Fruit fly (Drosophila melanogaster) whole organism, embryonic: ENCODE data around the gene CG6236.

Source experiments
- CG10274 ChIP-seq: fragments of 200-800 bp; sonication (Bioruptor generic); optimal IDR thresholded peaks from 3 replicates; lab custom pipeline; 2017; ENCODE audit warnings: missing biosample characterization, mild to moderate bottlenecking, missing genetic modification characterization
- CG10543 ChIP-seq: fragments of 200-800 bp; sonication (Bioruptor generic); optimal IDR thresholded peaks from 3 replicates; lab custom pipeline; 2017; ENCODE audit warnings: missing biosample characterization, mild to moderate bottlenecking, missing genetic modification characterization, moderate library complexity
- CG10654 ChIP-seq: fragments of 200-800 bp; sonication (Bioruptor generic); optimal IDR thresholded peaks from 2 replicates; lab custom pipeline; 2016; ENCODE audit warnings: missing biosample characterization, missing genetic modification characterization
- CG12071 ChIP-seq: fragments of 200-800 bp; sonication (Bioruptor generic); optimal IDR thresholded peaks from 3 replicates; lab custom pipeline; 2018; ENCODE audit warnings: missing biosample characterization, mild to moderate bottlenecking, missing genetic modification characterization
- CG13624 ChIP-seq: fragments of 200-800 bp; sonication (Bioruptor generic); optimal IDR thresholded peaks from 2 replicates; lab custom pipeline; 2016; ENCODE audit warnings: missing biosample characterization, missing genetic modification characterization
- CG13894 ChIP-seq: fragments of 200-800 bp; sonication (Bioruptor generic); optimal IDR thresholded peaks from 3 replicates; lab custom pipeline; 2018; ENCODE audit warnings: missing biosample characterization, mild to moderate bottlenecking, missing genetic modification characterization, moderate library complexity
- CG14667 ChIP-seq: fragments of 200-800 bp; sonication (Bioruptor generic); IDR thresholded peaks from 2 replicates; pipeline ENCODE4 v1.3.6; 2022; ENCODE audit warnings: missing biosample characterization, missing genetic modification characterization
- CG15269 ChIP-seq: fragments of 200-800 bp; sonication (Bioruptor generic); optimal IDR thresholded peaks from 2 replicates; lab custom pipeline; 2018; ENCODE audit warnings: missing biosample characterization, mild to moderate bottlenecking, missing genetic modification characterization, moderate library complexity
- CG15514 ChIP-seq: fragments of 200-800 bp; sonication (Bioruptor generic); optimal IDR thresholded peaks from 3 replicates; lab custom pipeline; 2017; ENCODE audit warnings: missing biosample characterization, missing genetic modification characterization, mild to moderate bottlenecking, moderate library complexity, missing genetic modification reagents
- CG1647 ChIP-seq: fragments of 200-800 bp; sonication (Bioruptor generic); optimal IDR thresholded peaks from 3 replicates; lab custom pipeline; 2016; ENCODE audit warnings: missing biosample characterization, missing genetic modification characterization
- CG16813 ChIP-seq: fragments of 200-800 bp; sonication (Bioruptor generic); IDR thresholded peaks from 3 replicates; pipeline ENCODE4 v1.3.6; 2022; ENCODE audit warnings: missing biosample characterization, missing genetic modification characterization; ENCODE audit not compliant: partially characterized antibody
- CG17186 ChIP-seq: fragments of 200-800 bp; sonication (Bioruptor generic); optimal IDR thresholded peaks from 3 replicates; lab custom pipeline; 2017; ENCODE audit warnings: missing biosample characterization, missing genetic modification reagents, missing genetic modification characterization
- CG18764 ChIP-seq: fragments of 200-800 bp; sonication (Bioruptor generic); optimal IDR thresholded peaks from 3 replicates; lab custom pipeline; 2016; ENCODE audit warnings: missing biosample characterization, missing genetic modification characterization
- CG32772 ChIP-seq: fragments of 200-800 bp; sonication (Bioruptor generic); IDR thresholded peaks from 2 replicates; pipeline ENCODE4 v1.3.6; 2022; ENCODE audit warnings: missing biosample characterization, missing genetic modification characterization
- CG33213 ChIP-seq: fragments of 200-800 bp; sonication (Bioruptor generic); optimal IDR thresholded peaks from 3 replicates; lab custom pipeline; 2016; ENCODE audit warnings: missing biosample characterization, missing genetic modification characterization
- CG3847 ChIP-seq: fragments of 200-800 bp; sonication (Bioruptor generic); IDR thresholded peaks from 2 replicates; pipeline ENCODE4 v1.3.6; 2022; ENCODE audit warnings: missing biosample characterization, missing genetic modification characterization
- CG6254 ChIP-seq: fragments of 200-800 bp; sonication (Bioruptor generic); optimal IDR thresholded peaks from 3 replicates; lab custom pipeline; 2017; ENCODE audit warnings: mild to moderate bottlenecking, missing biosample characterization, missing genetic modification reagents, missing genetic modification characterization
- CG6689 ChIP-seq: fragments of 200-800 bp; sonication (Bioruptor generic); IDR thresholded peaks from 2 replicates; pipeline ENCODE4 v1.3.6; 2022; ENCODE audit warnings: missing biosample characterization, missing genetic modification characterization
- CG7357 ChIP-seq: fragments of 200-800 bp; sonication (Bioruptor generic); IDR thresholded peaks from 3 replicates; pipeline ENCODE4 v1.3.6; 2022; ENCODE audit warnings: missing biosample characterization, missing genetic modification characterization
- CG8089 ChIP-seq: fragments of 200-800 bp; sonication (Bioruptor generic); optimal IDR thresholded peaks from 3 replicates; lab custom pipeline; 2016; ENCODE audit warnings: missing biosample characterization, missing genetic modification characterization
- CG9797 ChIP-seq: fragments of 200-800 bp; sonication (Bioruptor generic); optimal IDR thresholded peaks from 3 replicates; lab custom pipeline; 2018; ENCODE audit warnings: missing biosample characterization, mild to moderate bottlenecking, missing genetic modification characterization
- D ChIP-seq, 2 experiments: fragments of 200-800 bp in 1 of 2; fragments of >200 bp in 1 of 2; sonication (Bioruptor generic) in 1 of 2; optimal IDR thresholded peaks; 2 replicates in 1 of 2; 3 replicates in 1 of 2; lab custom pipeline; 2017; ENCODE audit warnings: mild to moderate bottlenecking in 1 of 2, missing biosample characterization in 1 of 2, missing genetic modification characterization in 1 of 2, missing genetic modification reagents in 1 of 2
- Dfd ChIP-seq, 2 experiments: fragments of >200 bp; optimal IDR thresholded peaks; 2 replicates each; lab custom pipeline; 2017; ENCODE audit warnings: missing biosample characterization in 2 of 2, missing genetic modification characterization in 2 of 2
- Eip74EF ChIP-seq, 2 experiments: fragments of 200-800 bp in 1 of 2; fragments of >200 bp in 1 of 2; sonication (Bioruptor generic) in 1 of 2; optimal IDR thresholded peaks; 2 replicates each; lab custom pipeline; 2017 to 2019; ENCODE audit warnings: missing biosample characterization in 2 of 2, missing genetic modification characterization in 2 of 2, mild to moderate bottlenecking in 1 of 2, moderate library complexity in 1 of 2
- Elba2 ChIP-seq: fragments of 200-800 bp; sonication (Bioruptor generic); optimal IDR thresholded peaks from 3 replicates; lab custom pipeline; 2016; ENCODE audit warnings: missing biosample characterization, missing genetic modification characterization
- Fer1 ChIP-seq: fragments of 200-800 bp; sonication (Bioruptor generic); optimal IDR thresholded peaks from 2 replicates; lab custom pipeline; 2017; ENCODE audit warnings: missing biosample characterization, mild to moderate bottlenecking, missing genetic modification characterization
- H15 ChIP-seq: fragments of 200-800 bp; sonication (Bioruptor generic); IDR thresholded peaks from 3 replicates; pipeline ENCODE4 v1.3.6; 2022; ENCODE audit warnings: missing biosample characterization, missing genetic modification characterization
- HLH54F ChIP-seq: fragments of 200-800 bp; sonication (Bioruptor generic); optimal IDR thresholded peaks from 3 replicates; lab custom pipeline; 2016; ENCODE audit warnings: missing biosample characterization, missing genetic modification characterization
- HLHmδ ChIP-seq: fragments of 200-800 bp; sonication (Bioruptor generic); optimal IDR thresholded peaks from 2 replicates; lab custom pipeline; 2018; ENCODE audit warnings: missing biosample characterization, mild to moderate bottlenecking, missing genetic modification characterization, moderate library complexity
- Hr3 ChIP-seq: fragments of 200-800 bp; sonication (Bioruptor generic); optimal IDR thresholded peaks from 3 replicates; lab custom pipeline; 2016; ENCODE audit warnings: missing biosample characterization, missing genetic modification characterization
- Lim3 ChIP-seq: fragments of 200-800 bp; sonication (Bioruptor generic); IDR thresholded peaks from 2 replicates; pipeline ENCODE4 v1.3.6; 2022; ENCODE audit warnings: missing biosample characterization, missing genetic modification characterization
- MBD-R2 ChIP-seq: fragments of 200-800 bp; sonication (Bioruptor generic); IDR thresholded peaks from 2 replicates; pipeline ENCODE4 v1.3.6; 2022; ENCODE audit warnings: missing biosample characterization, missing genetic modification characterization
- MESR4 ChIP-seq: fragments of 200-800 bp; sonication (Bioruptor generic); optimal IDR thresholded peaks from 2 replicates; lab custom pipeline; 2018; ENCODE audit warnings: missing biosample characterization, mild to moderate bottlenecking, missing genetic modification characterization, moderate library complexity
- Mes4 ChIP-seq: fragments of 200-800 bp; sonication (Bioruptor generic); optimal IDR thresholded peaks from 2 replicates; lab custom pipeline; 2016; ENCODE audit warnings: missing biosample characterization, missing genetic modification characterization
- NC2α ChIP-seq: fragments of 200-800 bp; sonication (Bioruptor generic); optimal IDR thresholded peaks from 2 replicates; lab custom pipeline; 2016; ENCODE audit warnings: missing biosample characterization, missing genetic modification characterization
- Six4 ChIP-seq: fragments of 200-800 bp; sonication (Bioruptor generic); optimal IDR thresholded peaks from 2 replicates; lab custom pipeline; 2016; ENCODE audit warnings: missing biosample characterization, missing genetic modification characterization
- ap ChIP-seq: fragments of 200-800 bp; sonication (Bioruptor generic); IDR thresholded peaks from 2 replicates; pipeline ENCODE4 v1.3.6; 2022; ENCODE audit warnings: missing biosample characterization, missing genetic modification characterization
- bbx ChIP-seq: fragments of 200-800 bp; sonication (Bioruptor generic); IDR thresholded peaks from 2 replicates; pipeline ENCODE4 v1.3.6; 2022; ENCODE audit warnings: missing biosample characterization, missing genetic modification characterization; ENCODE audit not compliant: partially characterized antibody
- cg ChIP-seq: fragments of 200-800 bp; sonication (Bioruptor generic); optimal IDR thresholded peaks from 3 replicates; lab custom pipeline; 2019; ENCODE audit warnings: missing biosample characterization, mild to moderate bottlenecking, missing genetic modification characterization, moderate library complexity
- dan ChIP-seq: fragments of 200-800 bp; sonication (Bioruptor generic); IDR thresholded peaks from 2 replicates; pipeline ENCODE4 v1.3.6; 2022; ENCODE audit warnings: missing biosample characterization, missing genetic modification characterization
- gcm ChIP-seq: fragments of 200-800 bp; sonication (Bioruptor generic); optimal IDR thresholded peaks from 2 replicates; lab custom pipeline; 2019; ENCODE audit warnings: missing biosample characterization, mild to moderate bottlenecking, missing genetic modification characterization, moderate library complexity
- gfzf ChIP-seq: fragments of 200-800 bp; sonication (Bioruptor generic); optimal IDR thresholded peaks from 2 replicates; lab custom pipeline; 2016; ENCODE audit warnings: missing biosample characterization, mild to moderate bottlenecking, missing genetic modification characterization, moderate library complexity
- hth ChIP-seq: fragments of >200 bp; optimal IDR thresholded peaks from 2 replicates; lab custom pipeline; 2017; ENCODE audit warnings: inconsistent platforms
- lilli ChIP-seq: fragments of 200-800 bp; sonication (Bioruptor generic); optimal IDR thresholded peaks from 3 replicates; lab custom pipeline; 2016; ENCODE audit warnings: missing biosample characterization, missing genetic modification characterization
- nau ChIP-seq: fragments of 200-800 bp; sonication (Bioruptor generic); optimal IDR thresholded peaks from 3 replicates; lab custom pipeline; 2017; ENCODE audit warnings: missing biosample characterization, mild to moderate bottlenecking, missing genetic modification characterization, missing genetic modification reagents
- org-1 ChIP-seq: fragments of 200-800 bp; sonication (Bioruptor generic); optimal IDR thresholded peaks from 2 replicates; lab custom pipeline; 2017; ENCODE audit warnings: missing biosample characterization, missing genetic modification characterization
- prd ChIP-seq, 3 experiments: fragments of >200 bp in 2 of 3; fragments of 200-800 bp in 1 of 3; sonication (Bioruptor generic) in 1 of 3; optimal IDR thresholded peaks in 2 of 3; IDR thresholded peaks in 1 of 3; 2 replicates in 2 of 3; 3 replicates in 1 of 3; pipeline versions ENCODE4 v1.3.6 to Lab custom; 2017 to 2022; ENCODE audit warnings: missing biosample characterization in 1 of 3, missing genetic modification characterization in 1 of 3
- ro ChIP-seq: fragments of 200-800 bp; sonication (Bioruptor generic); IDR thresholded peaks from 2 replicates; pipeline ENCODE4 v1.3.6; 2022; ENCODE audit warnings: missing biosample characterization, missing genetic modification characterization
- sens ChIP-seq: fragments of 200-800 bp; sonication (Bioruptor generic); peaks from one replicate; lab custom pipeline; 2016; ENCODE audit warnings: missing biosample characterization, missing genetic modification characterization
- tap ChIP-seq: fragments of 200-800 bp; optimal IDR thresholded peaks from 3 replicates; lab custom pipeline; 2019; ENCODE audit warnings: missing biosample characterization, mild to moderate bottlenecking, missing genetic modification characterization, moderate library complexity
- wek ChIP-seq: fragments of 200-800 bp; sonication (Bioruptor generic); optimal IDR thresholded peaks from 3 replicates; lab custom pipeline; 2018; ENCODE audit warnings: missing biosample characterization, mild to moderate bottlenecking, missing genetic modification characterization, moderate library complexity

Gene CG6236

dm6 chr3R:15290642-15291118, 37.4 kb downstream of the CG6236 start, which contains the start of gene CG45218 (continued):
- TF ChIP-seq CG9797, result no peak
- TF ChIP-seq nau (GFP tag; lab: Kevin White, UChicago), result no peak
- no peak for TF ChIP-seq NC2α (GFP tag; lab: Kevin White, UChicago)
- TF ChIP-seq prd (optimal IDR thresholded peaks at IDR 0.05; lab: Kevin White, UChicago), result no peak
- no peak for TF ChIP-seq prd (GFP tag; IDR thresholded peaks at IDR 0.05; lab: Robert Waterston, UW)
- no peak for TF ChIP-seq CG6689
- peak; percentile 68 for TF ChIP-seq sens (GFP tag; lab: Kevin White, UChicago)
- no peak for TF ChIP-seq CG17186 (GFP tag; lab: Kevin White, UChicago)
- TF ChIP-seq CG15269 (tag; lab: Kevin White, UChicago), result no peak
- no peak for TF ChIP-seq CG15514 (GFP tag; lab: Kevin White, UChicago)
- no peak for TF ChIP-seq Lim3 (GFP tag; lab: Robert Waterston, UW)
- TF ChIP-seq lilli (GFP tag; lab: Kevin White, UChicago), result peak; percentile 0
- TF ChIP-seq CG18764 (GFP tag; lab: Kevin White, UChicago), result no peak
- TF ChIP-seq CG10654 (GFP tag; lab: Kevin White, UChicago), result no peak
- TF ChIP-seq CG32772 (GFP tag; lab: Robert Waterston, UW), result no peak
- peak; percentile 39 for TF ChIP-seq CG10543 (GFP tag; lab: Kevin White, UChicago)
- TF ChIP-seq ap (GFP tag; lab: Robert Waterston, UW), result no peak
- TF ChIP-seq hth, result no peak
- no peak for TF ChIP-seq dan (GFP tag; lab: Robert Waterston, UW)
- TF ChIP-seq Eip74EF (GFP tag; optimal IDR thresholded peaks at IDR 0.05; lab: Kevin White, UChicago), result no peak
- no peak for TF ChIP-seq gfzf (GFP tag; lab: Kevin White, UChicago)
- no peak for TF ChIP-seq Dfd (GFP tag; optimal IDR thresholded peaks at IDR 0.05; lab: Kevin White, UChicago)
- no peak for TF ChIP-seq tap (tag; lab: Kevin White, UChicago)
- no peak for TF ChIP-seq MBD-R2 (GFP tag; lab: Robert Waterston, UW)
- no peak for TF ChIP-seq ro (GFP tag; lab: Robert Waterston, UW)
- no peak for TF ChIP-seq CG8089 (GFP tag; lab: Kevin White, UChicago)
- no peak for TF ChIP-seq CG3847 (GFP tag; lab: Robert Waterston, UW)
- TF ChIP-seq Six4, result no peak
- TF ChIP-seq MESR4 (GFP tag; lab: Kevin White, UChicago), result peak; percentile 25
- TF ChIP-seq D (optimal IDR thresholded peaks at IDR 0.05; lab: Kevin White, UChicago), result no peak
- TF ChIP-seq D (GFP tag; optimal IDR thresholded peaks at IDR 0.05; lab: Kevin White, UChicago), result no peak
- no peak for TF ChIP-seq CG7357 (GFP tag; lab: Robert Waterston, UW)
- no peak for TF ChIP-seq org-1 (GFP tag; lab: Kevin White, UChicago)
- no peak for TF ChIP-seq CG12071
- no peak for TF ChIP-seq CG13624 (GFP tag; lab: Kevin White, UChicago)
- no peak for TF ChIP-seq H15 (GFP tag; lab: Robert Waterston, UW)
- TF ChIP-seq Fer1 (GFP tag; lab: Kevin White, UChicago), result no peak
- peak; percentile 14 for TF ChIP-seq CG6254
- TF ChIP-seq gcm (GFP tag; lab: Kevin White, UChicago), result no peak
- no peak for TF ChIP-seq Elba2 (GFP tag; lab: Kevin White, UChicago)
- no peak for TF ChIP-seq CG33213
- TF ChIP-seq CG1647 (GFP tag; lab: Kevin White, UChicago), result no peak
- no peak for TF ChIP-seq CG10274 (GFP tag; lab: Kevin White, UChicago)
- TF ChIP-seq CG14667 (GFP tag; lab: Robert Waterston, UW), result no peak
- TF ChIP-seq wek, result no peak
- TF ChIP-seq Mes4, result no peak
- no peak for TF ChIP-seq Hr3 (GFP tag; lab: Kevin White, UChicago)
- peak; percentile 32 for TF ChIP-seq CG13894
- TF ChIP-seq CG16813 (GFP tag; lab: Robert Waterston, UW), result no peak
- peak; percentile 95 for TF ChIP-seq cg
- peak; percentile 53 for TF ChIP-seq HLHmδ (GFP tag; lab: Kevin White, UChicago)
- TF ChIP-seq bbx (GFP tag; lab: Robert Waterston, UW), result no peak
- no peak for TF ChIP-seq HLH54F (GFP tag; lab: Kevin White, UChicago)
